Worm (Caenorhabditis elegans) whole organism, midembryonic: Measurements from ENCODE around the gene R04D3.3.

ENCODE experiments used
- T22C8.4 ChIP-seq: fragments of 200-800 bp; sonication (Bioruptor generic); IDR thresholded peaks from 2 replicates; pipeline ENCODE4 v1.3.6; 2022; ENCODE audit warnings: missing genetic modification characterization, missing compliant biosample characterization
- cog-1 ChIP-seq: sonication (generic microtip); optimal IDR thresholded peaks from 2 replicates; lab custom pipeline; 2016; ENCODE audit warnings: missing genetic modification characterization, missing compliant biosample characterization
- flt-1 ChIP-seq: fragments of 200-800 bp; sonication (Bioruptor generic); IDR thresholded peaks from 2 replicates; pipeline ENCODE4 v1.3.6; 2022; ENCODE audit warnings: missing genetic modification characterization, missing compliant biosample characterization
- klf-2 ChIP-seq: fragments of 200-800 bp; sonication (Bioruptor generic); conservative IDR thresholded peaks from 2 replicates; pipeline ENCODE4 v1.3.6; 2022; ENCODE audit warnings: missing genetic modification reagents, missing genetic modification characterization, missing compliant biosample characterization
- med-1 ChIP-seq: sonication (generic microtip); optimal IDR thresholded peaks from 2 replicates; lab custom pipeline; 2017; ENCODE audit warnings: missing genetic modification characterization, mild to moderate bottlenecking, missing compliant biosample characterization, antibody characterized with exemption, missing genetic modification reagents; ENCODE audit not compliant: insufficient read depth
- ref-1 ChIP-seq: fragments of 200-800 bp; sonication (Bioruptor generic); conservative IDR thresholded peaks from 2 replicates; pipeline ENCODE4 v1.3.6; 2022; ENCODE audit warnings: missing genetic modification reagents, missing genetic modification characterization, missing compliant biosample characterization
- tab-1 ChIP-seq: fragments of 200-800 bp; sonication (Bioruptor generic); IDR thresholded peaks from 2 replicates; pipeline ENCODE4 v1.3.6; 2022; ENCODE audit warnings: missing genetic modification characterization, missing compliant biosample characterization
- ztf-23 ChIP-seq: fragments of 200-800 bp; sonication (Bioruptor generic); IDR thresholded peaks from 2 replicates; pipeline ENCODE4 v1.3.6; 2022; ENCODE audit warnings: missing genetic modification reagents, missing genetic modification characterization, missing compliant biosample characterization
- ztf-29 ChIP-seq: fragments of 200-800 bp; sonication (Bioruptor generic); IDR thresholded peaks from 2 replicates; pipeline ENCODE4 v1.3.6; 2022; ENCODE audit warnings: missing genetic modification reagents, missing genetic modification characterization, missing compliant biosample characterization

Gene R04D3.3

DNA sequence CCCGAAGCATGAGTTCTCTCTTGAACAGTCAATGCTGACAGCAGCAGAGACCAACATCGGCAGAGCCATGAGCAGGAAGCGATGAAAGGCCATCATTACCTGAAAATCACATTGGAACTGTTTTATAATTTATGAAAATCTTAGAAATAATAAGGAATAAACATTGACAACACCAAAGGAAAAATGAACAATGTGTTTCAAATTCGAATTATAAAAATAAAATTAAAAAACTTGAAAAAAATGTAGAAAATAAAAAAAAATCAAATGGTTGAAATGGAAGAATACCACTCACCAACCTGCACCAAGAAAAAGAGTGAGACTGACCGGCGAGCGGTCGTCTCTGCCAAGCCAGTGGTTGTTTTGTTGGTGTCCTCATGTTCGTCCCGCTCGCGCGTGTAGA is at the start of gene R04D3.3:
Gene R04D3.3 (minus strand): TSS at position 101 of the 400 bp plus-strand sequence.
- no peak for TF ChIP-seq T22C8.4 (GFP tag; lab: Robert Waterston, UW)
- TF ChIP-seq med-1 (GFP tag; lab: Kevin White, UChicago): no peak
- no peak for TF ChIP-seq ztf-29 (GFP tag; lab: Robert Waterston, UW)
- no peak for TF ChIP-seq klf-2 (GFP tag; lab: Robert Waterston, UW)
- no peak for TF ChIP-seq flt-1 (GFP tag; lab: Robert Waterston, UW)

DNA sequence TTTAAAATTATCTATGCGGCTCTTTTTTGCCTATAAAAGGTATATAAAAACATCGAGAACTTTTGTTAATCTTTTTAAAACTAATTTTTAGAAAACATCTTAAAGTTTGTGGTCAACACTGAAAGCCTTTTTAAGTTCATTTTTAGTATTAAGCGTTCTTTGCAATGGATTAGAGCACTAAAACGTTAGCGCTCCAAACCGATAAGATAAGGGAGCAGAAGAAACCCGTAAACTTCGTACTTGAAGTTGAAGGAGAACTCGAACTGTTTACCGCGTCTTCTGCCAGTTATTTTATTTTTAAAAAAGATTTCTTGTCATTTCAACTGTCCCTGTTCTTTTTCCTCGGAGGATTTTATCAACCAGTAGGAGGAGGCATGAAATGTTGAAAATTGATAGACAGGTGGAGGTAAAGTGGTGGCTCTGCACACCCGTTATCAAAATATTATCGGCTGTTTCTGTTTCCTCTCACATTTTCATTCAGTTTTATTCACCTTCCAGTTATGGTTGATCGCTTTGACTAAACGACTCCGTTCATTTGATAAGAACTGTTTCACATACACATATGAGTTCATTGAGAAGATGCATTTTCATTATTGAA is 48.7 kb upstream of the R04D3.3 start:
- no peak for TF ChIP-seq ztf-29 (GFP tag; lab: Robert Waterston, UW)
- no peak for TF ChIP-seq T22C8.4 (GFP tag; lab: Robert Waterston, UW)
- TF ChIP-seq tab-1 (GFP tag; lab: Robert Waterston, UW): no peak
- no peak for TF ChIP-seq cog-1 (tag; lab: Kevin White, UChicago)
- TF ChIP-seq ref-1 (GFP tag; lab: Robert Waterston, UW): no peak
- no peak for TF ChIP-seq ztf-23
- TF ChIP-seq flt-1 (GFP tag; lab: Robert Waterston, UW): no peak

DNA sequence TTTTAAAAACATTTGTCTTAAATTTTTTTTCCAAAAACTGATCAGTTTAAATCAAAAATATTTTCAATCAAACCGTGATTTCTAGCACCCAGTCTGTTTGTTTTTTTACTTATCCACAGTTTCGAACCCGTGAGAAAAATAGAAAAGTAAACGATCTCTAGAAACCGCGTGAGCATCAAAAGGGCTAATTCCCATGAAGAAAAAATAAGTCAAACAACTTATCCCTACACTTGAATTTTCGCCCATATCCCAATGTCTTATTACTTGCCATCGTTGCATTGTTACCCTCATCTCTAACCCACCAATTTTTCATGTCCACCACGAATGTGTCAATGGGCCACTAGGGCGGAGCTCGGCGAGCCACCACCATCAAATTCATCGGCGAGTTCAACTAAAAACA is 47.3 kb upstream of the R04D3.3 start, which contains the start of gene ptr-24:
Gene ptr-24 (plus strand): TSS at position 301 of the 400 bp plus-strand sequence.
- TF ChIP-seq ztf-29 (GFP tag; lab: Robert Waterston, UW) (no peak), ztf-23 (no peak), med-1 (GFP tag; lab: Kevin White, UChicago) (no peak), tab-1 (GFP tag; lab: Robert Waterston, UW) (no peak), cog-1 (tag; lab: Kevin White, UChicago) (no peak), ref-1 (GFP tag; lab: Robert Waterston, UW) (no peak), flt-1 (GFP tag; lab: Robert Waterston, UW) (no peak), T22C8.4 (GFP tag; lab: Robert Waterston, UW) (no peak), klf-2 (GFP tag; lab: Robert Waterston, UW) (no peak)

DNA sequence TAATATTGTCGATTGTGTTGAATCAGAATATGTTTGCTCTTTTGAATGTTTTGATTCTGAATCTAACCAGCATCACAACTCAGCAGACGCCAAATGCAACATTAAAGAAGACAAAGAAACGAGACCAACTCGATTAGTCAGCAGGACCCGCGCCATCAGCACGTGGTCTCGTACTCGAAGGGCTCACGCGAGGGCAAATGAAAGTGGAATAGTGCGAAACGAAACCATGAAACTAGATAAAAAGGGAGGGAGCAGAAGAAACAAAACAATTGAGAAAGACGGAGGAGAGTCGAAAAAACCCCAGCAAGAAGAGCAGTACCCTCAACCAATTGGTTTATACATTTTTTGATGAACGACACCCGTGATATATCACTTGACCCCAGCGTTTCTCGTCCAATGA is 46.6 kb upstream of the R04D3.3 start:
- TF ChIP-seq ref-1 (GFP tag; lab: Robert Waterston, UW) (no peak), ztf-29 (GFP tag; lab: Robert Waterston, UW) (no peak)

DNA sequence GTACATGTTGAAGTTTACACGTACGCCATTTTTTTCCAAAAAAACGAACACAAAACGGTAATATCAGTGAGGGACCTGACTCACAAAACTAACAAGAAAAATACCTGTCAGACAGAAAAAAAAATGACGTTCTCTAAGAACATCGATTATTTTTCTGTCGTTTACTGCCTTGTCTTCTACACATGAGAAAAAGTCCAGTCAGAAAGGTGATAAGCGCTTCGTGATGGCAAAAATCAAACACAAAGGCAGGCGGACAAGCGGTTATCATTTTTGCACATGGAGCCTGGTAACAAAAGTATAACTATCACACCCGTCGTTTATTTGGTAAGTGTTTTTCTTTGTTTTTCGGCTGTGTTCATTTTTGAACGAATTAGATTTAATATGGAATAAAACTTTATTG is 43.4 kb upstream of the R04D3.3 start, which contains the start of gene F46G10.4:
Gene F46G10.4 (plus strand): TSS at position 212 of the 400 bp plus-strand sequence.
- TF ChIP-seq cog-1 (tag; lab: Kevin White, UChicago) (no peak), T22C8.4 (GFP tag; lab: Robert Waterston, UW) (no peak), tab-1 (GFP tag; lab: Robert Waterston, UW) (no peak), ref-1 (GFP tag; lab: Robert Waterston, UW) (no peak), klf-2 (GFP tag; lab: Robert Waterston, UW) (no peak)

DNA sequence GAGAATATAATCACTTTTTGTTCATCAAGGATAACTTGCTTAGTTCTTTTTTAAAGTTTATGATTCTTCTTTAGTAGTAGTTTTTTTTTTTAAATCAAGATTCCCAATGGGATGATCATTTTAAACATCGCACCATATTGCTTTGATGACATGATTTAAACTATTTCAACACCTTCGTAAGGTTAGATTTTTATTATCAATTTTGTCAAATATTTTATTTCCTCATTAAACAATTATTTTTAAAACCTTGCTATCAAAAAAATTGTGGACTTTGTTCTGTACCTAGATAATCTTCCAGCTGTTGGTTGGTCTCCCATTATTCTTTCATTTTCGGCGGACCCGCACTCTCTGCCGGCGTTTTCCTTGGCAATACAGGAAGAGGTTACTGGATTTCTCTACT is 41.0 kb upstream of the R04D3.3 start, which contains the start of gene sir-2.3:
Gene sir-2.3 (plus strand): TSS at position 301 of the 400 bp plus-strand sequence.
- TF ChIP-seq flt-1 (GFP tag; lab: Robert Waterston, UW) (no peak), ref-1 (GFP tag; lab: Robert Waterston, UW) (no peak), ztf-23 (no peak), T22C8.4 (GFP tag; lab: Robert Waterston, UW) (no peak), tab-1 (GFP tag; lab: Robert Waterston, UW) (no peak), klf-2 (GFP tag; lab: Robert Waterston, UW) (no peak), ztf-29 (GFP tag; lab: Robert Waterston, UW) (no peak), cog-1 (tag; lab: Kevin White, UChicago) (no peak), med-1 (GFP tag; lab: Kevin White, UChicago) (no peak)

DNA sequence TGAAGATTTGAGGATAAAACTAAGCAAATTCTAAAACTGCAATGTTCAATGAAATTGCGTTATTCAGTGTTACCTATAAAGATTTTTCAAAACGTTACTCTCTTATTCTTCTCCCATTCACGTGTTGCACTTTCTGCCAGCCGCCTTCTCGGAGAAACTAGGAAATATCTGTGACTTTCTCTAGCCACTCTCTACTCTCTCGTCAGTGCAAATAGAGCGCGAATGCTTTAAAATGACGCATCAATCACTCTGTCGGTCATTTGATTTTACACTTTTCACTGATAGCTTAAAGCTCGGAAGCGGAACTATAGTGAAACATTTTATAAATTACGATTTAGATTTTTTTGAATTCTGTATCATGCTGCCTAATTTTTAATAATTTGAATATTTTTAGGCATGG is 38.4 kb upstream of the R04D3.3 start:
- no peak for TF ChIP-seq ztf-23

DNA sequence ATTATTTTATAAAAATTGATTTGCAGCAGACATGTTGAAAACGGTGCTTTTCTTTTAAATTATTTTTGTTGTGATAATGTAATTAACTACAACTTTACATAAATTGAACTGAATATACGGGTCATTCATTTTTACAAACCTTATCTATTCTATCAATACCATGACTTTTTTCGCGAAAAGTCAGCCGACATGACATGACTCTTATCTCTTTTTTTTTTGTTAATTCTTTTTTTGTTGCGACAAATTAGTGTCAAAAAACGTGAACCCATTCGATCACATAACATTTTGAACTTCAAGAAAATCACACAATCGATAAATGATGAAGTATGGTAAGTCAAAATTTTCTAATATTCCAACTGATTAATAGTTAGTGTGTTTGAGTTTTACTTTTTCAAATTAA is 37.6 kb upstream of the R04D3.3 start, which contains the start of gene sir-2.2:
Gene sir-2.2 (plus strand): TSS at position 34 of the 400 bp plus-strand sequence.
- TF ChIP-seq med-1 (GFP tag; lab: Kevin White, UChicago) (no peak), ztf-23 (no peak), ztf-29 (GFP tag; lab: Robert Waterston, UW) (no peak), ref-1 (GFP tag; lab: Robert Waterston, UW) (no peak), tab-1 (GFP tag; lab: Robert Waterston, UW) (no peak), cog-1 (tag; lab: Kevin White, UChicago) (no peak), klf-2 (GFP tag; lab: Robert Waterston, UW) (no peak), flt-1 (GFP tag; lab: Robert Waterston, UW) (no peak), T22C8.4 (GFP tag; lab: Robert Waterston, UW) (no peak)

DNA sequence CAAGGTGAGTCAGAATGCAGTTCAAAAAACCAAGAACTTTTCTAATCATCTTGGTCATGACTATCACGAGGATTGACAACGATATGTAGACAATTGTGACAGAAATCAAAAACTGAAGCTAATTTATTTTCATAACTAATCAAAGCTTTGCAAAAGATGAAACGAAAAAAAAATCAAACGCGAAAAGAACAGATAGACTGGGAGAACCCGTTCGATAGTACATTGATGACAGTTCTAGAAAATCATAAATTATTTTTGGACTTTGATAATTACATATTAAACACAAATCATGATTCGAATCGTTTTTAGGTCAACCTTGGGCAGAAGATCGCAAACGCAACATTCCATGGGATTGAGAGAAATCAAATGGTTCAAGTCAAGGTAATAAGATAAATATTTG is 34.6 kb upstream of the R04D3.3 start:
- TF ChIP-seq flt-1 (GFP tag; lab: Robert Waterston, UW) (no peak), cog-1 (tag; lab: Kevin White, UChicago) (no peak), ref-1 (GFP tag; lab: Robert Waterston, UW) (no peak), klf-2 (GFP tag; lab: Robert Waterston, UW) (no peak), ztf-23 (no peak), tab-1 (GFP tag; lab: Robert Waterston, UW) (no peak), ztf-29 (GFP tag; lab: Robert Waterston, UW) (no peak), T22C8.4 (GFP tag; lab: Robert Waterston, UW) (no peak), med-1 (GFP tag; lab: Kevin White, UChicago) (no peak)

DNA sequence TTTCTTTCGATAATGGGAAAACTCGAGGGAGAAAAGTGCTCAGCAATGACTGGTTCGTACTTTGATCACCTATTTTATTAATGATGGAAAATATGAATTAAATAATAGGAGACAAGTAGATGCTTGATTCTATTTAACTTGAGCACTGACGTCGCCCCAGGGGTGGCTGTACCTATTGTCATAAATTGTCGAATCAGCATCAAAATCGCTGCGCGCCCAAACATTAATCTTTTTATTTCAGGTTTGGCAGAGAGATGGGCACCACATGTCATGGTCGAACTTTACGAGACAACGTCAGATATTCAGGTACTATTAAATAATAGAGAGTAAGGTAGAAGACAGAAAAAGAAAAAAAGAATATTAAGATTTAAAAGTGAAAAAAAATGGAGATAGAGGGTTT is 33.9 kb upstream of the R04D3.3 start:
- TF ChIP-seq cog-1 (tag; lab: Kevin White, UChicago) (no peak), med-1 (GFP tag; lab: Kevin White, UChicago) (no peak), ref-1 (GFP tag; lab: Robert Waterston, UW) (no peak), ztf-23 (no peak)
